Worm (Caenorhabditis elegans) whole organism, midembryonic: ENCODE results near the gene Y25C1A.6.

Source experiments
- cog-1 ChIP-seq: sonication (generic microtip); optimal IDR thresholded peaks from 2 replicates; lab custom pipeline; 2016; ENCODE audit warnings: missing genetic modification characterization, missing compliant biosample characterization
- flt-1 ChIP-seq: fragments of 200-800 bp; sonication (Bioruptor generic); IDR thresholded peaks from 2 replicates; pipeline ENCODE4 v1.3.6; 2022; ENCODE audit warnings: missing genetic modification characterization, missing compliant biosample characterization
- med-1 ChIP-seq: sonication (generic microtip); optimal IDR thresholded peaks from 2 replicates; lab custom pipeline; 2017; ENCODE audit warnings: missing genetic modification characterization, mild to moderate bottlenecking, missing compliant biosample characterization, antibody characterized with exemption, missing genetic modification reagents; ENCODE audit not compliant: insufficient read depth
- ztf-23 ChIP-seq: fragments of 200-800 bp; sonication (Bioruptor generic); IDR thresholded peaks from 2 replicates; pipeline ENCODE4 v1.3.6; 2022; ENCODE audit warnings: missing genetic modification reagents, missing genetic modification characterization, missing compliant biosample characterization

DNA sequence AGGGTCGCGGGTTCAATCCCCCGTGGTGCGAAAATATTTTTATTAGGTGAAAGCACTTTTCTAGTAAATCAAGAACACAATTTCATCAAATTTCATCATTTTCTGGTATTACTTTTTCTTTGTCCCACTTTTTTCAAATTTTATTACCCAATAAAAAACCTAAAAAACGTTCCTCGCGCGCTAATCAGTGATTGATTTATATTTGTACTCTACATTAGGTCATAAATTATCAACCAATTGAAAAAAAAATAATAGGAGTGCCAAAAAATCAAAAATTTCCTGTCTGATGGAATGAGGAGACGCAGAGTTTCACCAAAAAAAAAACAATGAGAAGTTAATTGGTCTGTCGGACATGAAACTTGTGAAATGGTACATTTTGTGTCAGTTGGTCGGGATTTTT, 36.2 kb upstream of the Y25C1A.6 start:
- TF ChIP-seq ztf-23 (GFP tag; lab: Robert Waterston, UW) (no peak), med-1 (no peak), cog-1 (no peak), flt-1 (GFP tag; lab: Robert Waterston, UW) (no peak)
